Worm (Caenorhabditis elegans) whole organism, midembryonic: ENCODE results near the gene copb-1.

Experiments used
- flt-1 ChIP-seq: fragments of 200-800 bp; sonication (Bioruptor generic); IDR thresholded peaks from 2 replicates; pipeline ENCODE4 v1.3.6; 2022; ENCODE audit warnings: missing genetic modification characterization, missing compliant biosample characterization
- klf-2 ChIP-seq: fragments of 200-800 bp; sonication (Bioruptor generic); conservative IDR thresholded peaks from 2 replicates; pipeline ENCODE4 v1.3.6; 2022; ENCODE audit warnings: missing genetic modification reagents, missing genetic modification characterization, missing compliant biosample characterization
- med-1 ChIP-seq: sonication (generic microtip); optimal IDR thresholded peaks from 2 replicates; lab custom pipeline; 2017; ENCODE audit warnings: missing genetic modification characterization, mild to moderate bottlenecking, missing compliant biosample characterization, antibody characterized with exemption, missing genetic modification reagents; ENCODE audit not compliant: insufficient read depth
- ref-1 ChIP-seq: fragments of 200-800 bp; sonication (Bioruptor generic); conservative IDR thresholded peaks from 2 replicates; pipeline ENCODE4 v1.3.6; 2022; ENCODE audit warnings: missing genetic modification reagents, missing genetic modification characterization, missing compliant biosample characterization
- tab-1 ChIP-seq: fragments of 200-800 bp; sonication (Bioruptor generic); IDR thresholded peaks from 2 replicates; pipeline ENCODE4 v1.3.6; 2022; ENCODE audit warnings: missing genetic modification characterization, missing compliant biosample characterization
- ztf-23 ChIP-seq: fragments of 200-800 bp; sonication (Bioruptor generic); IDR thresholded peaks from 2 replicates; pipeline ENCODE4 v1.3.6; 2022; ENCODE audit warnings: missing genetic modification reagents, missing genetic modification characterization, missing compliant biosample characterization

DNA sequence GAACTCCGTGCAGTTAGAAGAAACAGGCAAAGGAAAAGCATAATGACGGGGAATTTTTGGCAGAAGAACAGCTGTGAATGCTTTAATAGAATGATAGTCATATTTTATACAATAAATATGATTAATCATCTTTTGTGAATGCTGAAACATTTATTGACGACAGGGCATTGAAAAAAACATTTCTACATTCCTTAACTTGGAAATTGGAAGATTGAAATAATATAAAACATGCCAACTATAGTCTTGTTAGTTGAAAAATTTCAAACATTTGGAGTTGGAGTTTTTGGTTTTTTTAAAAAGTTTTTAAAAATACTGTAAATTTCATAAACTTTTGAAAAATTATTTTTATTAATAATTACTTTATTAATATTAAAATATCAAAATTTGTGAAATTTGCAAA lies 18.3 kb downstream of the copb-1 start, which contains the start of gene Y25C1A.14:
- no peak for TF ChIP-seq tab-1
- no peak for TF ChIP-seq ztf-23
- no peak for TF ChIP-seq flt-1 (GFP tag; lab: Robert Waterston, UW)
- TF ChIP-seq med-1 (GFP tag; lab: Kevin White, UChicago) = no peak
- TF ChIP-seq ref-1 (GFP tag; lab: Robert Waterston, UW) = no peak
- TF ChIP-seq klf-2 = no peak
